Fruit fly (Drosophila melanogaster) whole organism, embryonic: ENCODE measurements around the gene Lamtor5.

Experiments used
- Aef1 ChIP-seq: fragments of 200-800 bp; sonication (Bioruptor generic); IDR thresholded peaks from 3 replicates; pipeline ENCODE4 v1.3.6; 2022; ENCODE audit warnings: missing biosample characterization, missing genetic modification characterization
- Atf3 ChIP-seq: fragments of 200-800 bp; sonication (Bioruptor generic); optimal IDR thresholded peaks from 3 replicates; lab custom pipeline; 2016; ENCODE audit warnings: missing biosample characterization, missing genetic modification characterization
- Bdp1 ChIP-seq: fragments of 200-800 bp; sonication (Bioruptor generic); optimal IDR thresholded peaks from 3 replicates; lab custom pipeline; 2016; ENCODE audit warnings: missing biosample characterization, missing genetic modification characterization
- CG10274 ChIP-seq: fragments of 200-800 bp; sonication (Bioruptor generic); optimal IDR thresholded peaks from 3 replicates; lab custom pipeline; 2017; ENCODE audit warnings: missing biosample characterization, mild to moderate bottlenecking, missing genetic modification characterization
- CG13287 ChIP-seq: fragments of 200-800 bp; sonication (Bioruptor generic); IDR thresholded peaks from 2 replicates; pipeline ENCODE4 v1.3.6; 2022; ENCODE audit warnings: missing biosample characterization, missing genetic modification characterization; ENCODE audit not compliant: partially characterized antibody
- CG13424 ChIP-seq: fragments of 200-800 bp; sonication (Bioruptor generic); optimal IDR thresholded peaks from 2 replicates; lab custom pipeline; 2019; ENCODE audit warnings: missing biosample characterization, mild to moderate bottlenecking, missing genetic modification characterization, moderate library complexity
- CG15601 ChIP-seq: fragments of 200-800 bp; sonication (Bioruptor generic); optimal IDR thresholded peaks from 3 replicates; lab custom pipeline; 2019; ENCODE audit warnings: missing biosample characterization, mild to moderate bottlenecking, missing genetic modification characterization, moderate library complexity
- CG15696 ChIP-seq: fragments of 200-800 bp; sonication (Bioruptor generic); optimal IDR thresholded peaks from 2 replicates; lab custom pipeline; 2019; ENCODE audit warnings: missing biosample characterization, mild to moderate bottlenecking, missing genetic modification characterization, moderate library complexity
- CG17568 ChIP-seq: fragments of 200-800 bp; sonication (Bioruptor generic); optimal IDR thresholded peaks from 2 replicates; lab custom pipeline; 2018; ENCODE audit warnings: missing biosample characterization, mild to moderate bottlenecking, missing genetic modification characterization, moderate library complexity
- CG31388 ChIP-seq: fragments of 200-800 bp; sonication (Bioruptor generic); optimal IDR thresholded peaks from 2 replicates; lab custom pipeline; 2016; ENCODE audit warnings: missing biosample characterization, missing genetic modification characterization
- CG3838 ChIP-seq: fragments of 200-800 bp; sonication (Bioruptor generic); optimal IDR thresholded peaks from 3 replicates; lab custom pipeline; 2016; ENCODE audit warnings: missing biosample characterization, missing genetic modification characterization
- CG3995 ChIP-seq: fragments of 200-800 bp; sonication (Bioruptor generic); optimal IDR thresholded peaks from 3 replicates; lab custom pipeline; 2016; ENCODE audit warnings: missing biosample characterization, missing genetic modification characterization
- CG4360 ChIP-seq: fragments of 200-800 bp; sonication (Bioruptor generic); IDR thresholded peaks from 2 replicates; pipeline ENCODE4 v1.3.6; 2022; ENCODE audit warnings: missing biosample characterization, missing genetic modification characterization
- CG43689 ChIP-seq: fragments of 200-800 bp; sonication (Bioruptor generic); IDR thresholded peaks from 2 replicates; pipeline ENCODE4 v1.3.6; 2022; ENCODE audit warnings: missing biosample characterization, missing genetic modification characterization
- CG6765 ChIP-seq: fragments of 200-800 bp; sonication (Bioruptor generic); optimal IDR thresholded peaks from 3 replicates; lab custom pipeline; 2017; ENCODE audit warnings: missing biosample characterization, mild to moderate bottlenecking, missing genetic modification characterization
- CG6813 ChIP-seq: fragments of 200-800 bp; sonication (Bioruptor generic); optimal IDR thresholded peaks from 2 replicates; lab custom pipeline; 2017; ENCODE audit warnings: missing biosample characterization, missing genetic modification characterization, mild to moderate bottlenecking, moderate library complexity, missing genetic modification reagents
- CG7357 ChIP-seq: fragments of 200-800 bp; sonication (Bioruptor generic); IDR thresholded peaks from 3 replicates; pipeline ENCODE4 v1.3.6; 2022; ENCODE audit warnings: missing biosample characterization, missing genetic modification characterization
- CG8281 ChIP-seq: fragments of 200-800 bp; sonication (Bioruptor generic); optimal IDR thresholded peaks from 2 replicates; lab custom pipeline; 2018; ENCODE audit warnings: missing biosample characterization, mild to moderate bottlenecking, missing genetic modification characterization, moderate library complexity
- CG9932 ChIP-seq: fragments of 200-800 bp; sonication (Bioruptor generic); IDR thresholded peaks from 2 replicates; pipeline ENCODE4 v1.3.6; 2022; ENCODE audit warnings: missing biosample characterization, missing genetic modification characterization
- Deaf1 ChIP-seq: fragments of 200-800 bp; optimal IDR thresholded peaks from 3 replicates; lab custom pipeline; 2019; ENCODE audit warnings: missing biosample characterization, mild to moderate bottlenecking, missing genetic modification characterization, moderate library complexity
- Dref ChIP-seq: fragments of 200-800 bp; sonication (Bioruptor generic); IDR thresholded peaks from 2 replicates; pipeline ENCODE4 v1.3.6; 2022; ENCODE audit warnings: missing biosample characterization, missing genetic modification characterization
- Ets97D ChIP-seq: fragments of 200-800 bp; sonication (Bioruptor generic); optimal IDR thresholded peaks from 3 replicates; lab custom pipeline; 2016; ENCODE audit warnings: missing biosample characterization, missing genetic modification characterization
- Hr51 ChIP-seq, 2 experiments: fragments of 200-800 bp; sonication (Bioruptor generic); optimal IDR thresholded peaks; 2 replicates in 1 of 2; 3 replicates in 1 of 2; lab custom pipeline; 2016 to 2018; ENCODE audit warnings: missing biosample characterization in 2 of 2, missing genetic modification characterization in 2 of 2, mild to moderate bottlenecking in 1 of 2, moderate library complexity in 1 of 2
- Neu2 ChIP-seq: fragments of 200-800 bp; sonication (Bioruptor generic); optimal IDR thresholded peaks from 3 replicates; lab custom pipeline; 2016; ENCODE audit warnings: missing biosample characterization, missing genetic modification characterization, borderline replicate concordance
- Rfx ChIP-seq: fragments of 200-800 bp; sonication (Bioruptor generic); IDR thresholded peaks from 2 replicates; pipeline ENCODE4 v1.3.6; 2022; ENCODE audit warnings: missing biosample characterization, missing genetic modification characterization
- abd-A ChIP-seq: fragments of 200-800 bp; sonication (Bioruptor generic); optimal IDR thresholded peaks from 3 replicates; lab custom pipeline; 2019; ENCODE audit warnings: missing biosample characterization, mild to moderate bottlenecking, missing genetic modification characterization, moderate library complexity
- cad ChIP-seq: fragments of >200 bp; optimal IDR thresholded peaks from 2 replicates; lab custom pipeline; 2017; ENCODE audit warnings: missing biosample characterization, missing genetic modification characterization
- cato ChIP-seq: fragments of 200-800 bp; sonication (Bioruptor generic); optimal IDR thresholded peaks from 2 replicates; lab custom pipeline; 2016; ENCODE audit warnings: missing biosample characterization, missing genetic modification characterization, borderline replicate concordance
- chn ChIP-seq: fragments of 200-800 bp; sonication (Bioruptor generic); optimal IDR thresholded peaks from 2 replicates; lab custom pipeline; 2016; ENCODE audit warnings: missing biosample characterization, missing genetic modification characterization
- gce ChIP-seq: fragments of 200-800 bp; sonication (Bioruptor generic); IDR thresholded peaks from 3 replicates; pipeline ENCODE4 v1.3.6; 2022; ENCODE audit warnings: missing biosample characterization, missing genetic modification characterization
- h ChIP-seq: fragments of >200 bp; optimal IDR thresholded peaks from 2 replicates; lab custom pipeline; 2017
- ham ChIP-seq: fragments of 200-800 bp; sonication (Bioruptor generic); IDR thresholded peaks from 2 replicates; pipeline ENCODE4 v1.3.6; 2022; ENCODE audit warnings: missing biosample characterization, missing genetic modification characterization
- kay ChIP-seq: fragments of 200-800 bp; sonication (Bioruptor generic); optimal IDR thresholded peaks from 2 replicates; lab custom pipeline; 2016; ENCODE audit warnings: missing biosample characterization, missing genetic modification characterization
- nom ChIP-seq: fragments of 200-800 bp; sonication (Bioruptor generic); optimal IDR thresholded peaks from 2 replicates; lab custom pipeline; 2017; ENCODE audit warnings: missing biosample characterization, missing genetic modification characterization, mild to moderate bottlenecking, moderate library complexity, missing genetic modification reagents
- odd ChIP-seq: fragments of 200-800 bp; sonication (Bioruptor generic); optimal IDR thresholded peaks from 2 replicates; lab custom pipeline; 2017; ENCODE audit warnings: missing biosample characterization, mild to moderate bottlenecking, missing genetic modification characterization
- pb ChIP-seq: fragments of 200-800 bp; sonication (Bioruptor generic); optimal IDR thresholded peaks from 3 replicates; lab custom pipeline; 2016; ENCODE audit warnings: missing biosample characterization, missing genetic modification characterization
- pita ChIP-seq: fragments of 200-800 bp; sonication (Bioruptor generic); optimal IDR thresholded peaks from 2 replicates; lab custom pipeline; 2017; ENCODE audit warnings: missing biosample characterization, mild to moderate bottlenecking, missing genetic modification characterization
- prd ChIP-seq, 3 experiments: fragments of >200 bp in 2 of 3; fragments of 200-800 bp in 1 of 3; sonication (Bioruptor generic) in 1 of 3; optimal IDR thresholded peaks in 2 of 3; IDR thresholded peaks in 1 of 3; 2 replicates in 2 of 3; 3 replicates in 1 of 3; pipeline versions ENCODE4 v1.3.6 to Lab custom; 2017 to 2022; ENCODE audit warnings: missing biosample characterization in 1 of 3, missing genetic modification characterization in 1 of 3
- scrt ChIP-seq: fragments of 200-800 bp; sonication (Bioruptor generic); optimal IDR thresholded peaks from 2 replicates; lab custom pipeline; 2018; ENCODE audit warnings: missing biosample characterization, mild to moderate bottlenecking, missing genetic modification characterization, moderate library complexity
- sens ChIP-seq: fragments of 200-800 bp; sonication (Bioruptor generic); peaks from one replicate; lab custom pipeline; 2016; ENCODE audit warnings: missing biosample characterization, missing genetic modification characterization
- slbo ChIP-seq: fragments of 200-800 bp; sonication (Bioruptor generic); IDR thresholded peaks from 2 replicates; pipeline ENCODE4 v1.3.6; 2022; ENCODE audit warnings: missing biosample characterization, missing genetic modification characterization
- tx ChIP-seq: fragments of 200-800 bp; sonication (Bioruptor generic); optimal IDR thresholded peaks from 2 replicates; lab custom pipeline; 2016; ENCODE audit warnings: missing biosample characterization, missing genetic modification characterization
- wek ChIP-seq: fragments of 200-800 bp; sonication (Bioruptor generic); optimal IDR thresholded peaks from 3 replicates; lab custom pipeline; 2018; ENCODE audit warnings: missing biosample characterization, mild to moderate bottlenecking, missing genetic modification characterization, moderate library complexity

The Lamtor5 gene

dm6 chrX:1819026-1819425, 39.7 kb downstream of the Lamtor5 start (continued):
- no peak for TF ChIP-seq Neu2 (GFP tag; lab: Kevin White, UChicago)
- TF ChIP-seq kay (GFP tag; lab: Kevin White, UChicago): peak; percentile 67
- TF ChIP-seq Aef1: no peak
- TF ChIP-seq CG17568 (GFP tag; lab: Kevin White, UChicago): no peak
- TF ChIP-seq pb (GFP tag; lab: Kevin White, UChicago): no peak
- TF ChIP-seq Rfx: no peak
- no peak for TF ChIP-seq CG9932 (GFP tag; lab: Robert Waterston, UW)
- peak; percentile 12; the same call in 1 of the 2 replicates for TF ChIP-seq CG13287 (GFP tag; lab: Robert Waterston, UW)
- TF ChIP-seq CG3838 (GFP tag; lab: Kevin White, UChicago): no peak
- TF ChIP-seq CG43689 (GFP tag; lab: Robert Waterston, UW): no peak
- TF ChIP-seq CG8281 (tag; lab: Kevin White, UChicago): no peak
- TF ChIP-seq Atf3 (GFP tag; lab: Kevin White, UChicago): no peak
- no peak for TF ChIP-seq cato (GFP tag; lab: Kevin White, UChicago)
- TF ChIP-seq prd (optimal IDR thresholded peaks at IDR 0.05; lab: Kevin White, UChicago): no peak
- no peak for TF ChIP-seq prd (GFP tag; IDR thresholded peaks at IDR 0.05; lab: Robert Waterston, UW)
- TF ChIP-seq CG3995 (GFP tag; lab: Kevin White, UChicago): no peak
- TF ChIP-seq CG15696: no peak
- no peak for TF ChIP-seq CG13424 (tag; lab: Kevin White, UChicago)
- TF ChIP-seq gce: no peak
- no peak for TF ChIP-seq CG10274
- no peak for TF ChIP-seq sens
- TF ChIP-seq CG4360 (GFP tag; lab: Robert Waterston, UW): no peak
- no peak for TF ChIP-seq nom (GFP tag; lab: Kevin White, UChicago)
- no peak for TF ChIP-seq ham (GFP tag; lab: Robert Waterston, UW)
- TF ChIP-seq Dref: no peak
- no peak for TF ChIP-seq tx (GFP tag; lab: Kevin White, UChicago)
- TF ChIP-seq wek (GFP tag; lab: Kevin White, UChicago): no peak
- TF ChIP-seq CG6765: no peak
- TF ChIP-seq pita (GFP tag; lab: Kevin White, UChicago): peak; percentile 23
- no peak for TF ChIP-seq abd-A (tag; lab: Kevin White, UChicago)
- TF ChIP-seq chn (GFP tag; lab: Kevin White, UChicago): no peak
- TF ChIP-seq odd (GFP tag; lab: Kevin White, UChicago): no peak
- no peak for TF ChIP-seq CG6813 (GFP tag; lab: Kevin White, UChicago)
- no peak for TF ChIP-seq CG7357 (GFP tag; lab: Robert Waterston, UW)
- no peak for TF ChIP-seq CG31388
- no peak for TF ChIP-seq Hr51 (GFP tag; optimal IDR thresholded peaks at IDR 0.05; lab: Kevin White, UChicago)
- TF ChIP-seq Bdp1: no peak
- no peak for TF ChIP-seq CG15601 (tag; lab: Kevin White, UChicago)
- no peak for TF ChIP-seq h (lab: Kevin White, UChicago)

- TF ChIP-seq scrt (GFP tag; lab: Kevin White, UChicago) (peak; percentile 96), h (lab: Kevin White, UChicago) (no peak), Deaf1 (tag; lab: Kevin White, UChicago) (peak; percentile 76), slbo (GFP tag; lab: Robert Waterston, UW) (no peak), cad (GFP tag; lab: Kevin White, UChicago) (no peak), Ets97D (GFP tag; lab: Kevin White, UChicago) (no peak)
Measured at dm6 chrX:1811173-1811572, 47.6 kb downstream of the Lamtor5 start.
